Worm (Caenorhabditis elegans): ENCODE results near the gene ptb-1.

ptb-1 gene

ce11 chrII:10706038-10706437 lies 30.6 kb downstream of the ptb-1 start:
- no peak for TF ChIP-seq him-1 (tag; optimal IDR thresholded peaks at IDR 0.05)
- no peak for TF ChIP-seq W03F9.2 (tag; optimal IDR thresholded peaks at IDR 0.05)
- TF ChIP-seq dao-5 (tag; optimal IDR thresholded peaks at IDR 0.05): no peak

- TF ChIP-seq dao-5 (tag; optimal IDR thresholded peaks at IDR 0.05): no peak
- TF ChIP-seq him-1 (tag; optimal IDR thresholded peaks at IDR 0.05): no peak
- TF ChIP-seq W03F9.2 (tag; optimal IDR thresholded peaks at IDR 0.05): no peak
Measured at ce11 chrII:10706901-10707300, 31.5 kb downstream of the ptb-1 start, which contains the start of gene col-80. Gene col-80, plus strand, starts transcription at chrII:10707201.

- TF ChIP-seq dao-5 (tag; optimal IDR thresholded peaks at IDR 0.05) (peak; percentile 6), him-1 (tag; optimal IDR thresholded peaks at IDR 0.05) (no peak), W03F9.2 (tag; optimal IDR thresholded peaks at IDR 0.05) (no peak)
Measured at ce11 chrII:10707439-10708096, 32.2 kb downstream of the ptb-1 start.

ce11 chrII:10708660-10709059 lies 33.3 kb downstream of the ptb-1 start, which contains the start of gene bli-1:
Gene bli-1, plus strand, starts transcription at chrII:10708960.
- TF ChIP-seq him-1 (tag; optimal IDR thresholded peaks at IDR 0.05) (no peak), dao-5 (tag; optimal IDR thresholded peaks at IDR 0.05) (no peak), W03F9.2 (tag; optimal IDR thresholded peaks at IDR 0.05) (no peak)

DNA sequence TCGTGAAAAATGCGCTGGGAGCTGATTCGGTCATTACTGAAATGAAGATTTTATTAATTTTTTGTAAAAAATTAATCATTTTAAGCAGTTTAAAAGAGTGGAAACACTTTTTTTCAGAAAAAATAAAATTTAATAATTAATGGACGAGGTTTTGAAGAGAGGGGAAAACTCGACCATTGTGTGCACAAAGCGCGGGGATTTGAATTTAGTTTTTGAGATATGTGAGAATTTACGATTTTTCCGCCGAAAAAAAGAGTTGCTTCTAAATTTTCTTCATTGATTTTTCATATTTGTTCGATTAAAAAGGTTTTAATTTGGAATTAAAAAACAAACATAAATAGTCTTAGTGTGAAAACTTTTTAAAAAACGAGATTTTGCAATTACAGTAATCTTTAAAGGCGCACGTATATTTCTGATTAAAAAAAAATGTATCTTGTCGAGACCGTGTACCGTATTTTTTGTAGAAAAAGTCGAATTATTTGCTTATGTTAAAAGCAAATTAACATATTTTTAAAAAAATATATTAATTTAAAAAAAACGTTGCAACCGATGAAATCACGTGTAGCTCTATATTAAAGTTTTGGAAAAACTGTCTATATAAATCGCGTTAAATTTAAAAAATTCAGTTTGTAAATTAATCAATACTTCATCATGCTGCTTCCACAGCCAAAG lies 39.0 kb downstream of the ptb-1 start, which contains the start of the genes dph-2 and C09G5.7:
Gene dph-2 (minus strand): TSS at position 36 of the 672 bp plus-strand sequence.
Gene C09G5.7 (plus strand): TSS at position 622 of the 672 bp plus-strand sequence.
- TF ChIP-seq W03F9.2 (tag; optimal IDR thresholded peaks at IDR 0.05) (no peak), dao-5 (tag; optimal IDR thresholded peaks at IDR 0.05) (no peak), him-1 (tag; optimal IDR thresholded peaks at IDR 0.05) (no peak)

- no peak for TF ChIP-seq him-1 (tag; optimal IDR thresholded peaks at IDR 0.05)
- no peak for TF ChIP-seq W03F9.2 (tag; optimal IDR thresholded peaks at IDR 0.05)
Measured at ce11 chrII:10717124-10717523, 41.7 kb downstream of the ptb-1 start, which contains the start of gene C09G5.13. Gene C09G5.13, plus strand, starts transcription at chrII:10717424.

- TF ChIP-seq him-1 (tag; optimal IDR thresholded peaks at IDR 0.05): no peak
- no peak for TF ChIP-seq W03F9.2 (tag; optimal IDR thresholded peaks at IDR 0.05)
- no peak for TF ChIP-seq dao-5 (tag; optimal IDR thresholded peaks at IDR 0.05)
Measured at ce11 chrII:10719931-10720330, 44.5 kb downstream of the ptb-1 start, which contains the start of gene mks-5. Gene mks-5, plus strand, starts transcription at chrII:10720231.

ce11 chrII:10723069-10723468 lies 47.7 kb downstream of the ptb-1 start, which contains the start of gene C09G5.14:
Gene C09G5.14, minus strand, starts transcription at chrII:10723169.
- TF ChIP-seq W03F9.2 (tag; optimal IDR thresholded peaks at IDR 0.05) (no peak), him-1 (tag; optimal IDR thresholded peaks at IDR 0.05) (no peak)

- TF ChIP-seq dao-5 (tag; optimal IDR thresholded peaks at IDR 0.05) (no peak), W03F9.2 (tag; optimal IDR thresholded peaks at IDR 0.05) (no peak), him-1 (tag; optimal IDR thresholded peaks at IDR 0.05) (no peak)
Measured at ce11 chrII:10730702-10731101, 55.3 kb downstream of the ptb-1 start.

- TF ChIP-seq him-1 (tag; optimal IDR thresholded peaks at IDR 0.05): no peak
- no peak for TF ChIP-seq dao-5 (tag; optimal IDR thresholded peaks at IDR 0.05)
- no peak for TF ChIP-seq W03F9.2 (tag; optimal IDR thresholded peaks at IDR 0.05)
Measured at ce11 chrII:10731552-10731951, 56.1 kb downstream of the ptb-1 start, which contains the start of gene glb-12. Gene glb-12, minus strand, starts transcription at chrII:10731652.

ce11 chrII:10737059-10737458 lies 61.7 kb downstream of the ptb-1 start, which contains the start of gene C52A11.3:
Gene C52A11.3, plus strand, starts transcription at chrII:10737359.
- no peak for TF ChIP-seq him-1 (tag; optimal IDR thresholded peaks at IDR 0.05)
